Fruit fly (Drosophila melanogaster) whole organism, prepupa: ENCODE measurements around the gene Arl2.

Experiments
- CG3032 ChIP-seq: fragments of 200-800 bp; optimal IDR thresholded peaks from 2 replicates; lab custom pipeline; 2019; ENCODE audit warnings: missing biosample characterization, mild to moderate bottlenecking, missing genetic modification characterization, moderate library complexity
- CG3919 ChIP-seq: fragments of 200-800 bp; sonication (Bioruptor generic); optimal IDR thresholded peaks from 3 replicates; lab custom pipeline; 2016; ENCODE audit warnings: missing biosample characterization, missing genetic modification characterization
- CG4318 ChIP-seq: fragments of 200-800 bp; sonication (Bioruptor generic); optimal IDR thresholded peaks from 3 replicates; lab custom pipeline; 2017; ENCODE audit warnings: missing biosample characterization, mild to moderate bottlenecking, missing genetic modification characterization
- Eip75B ChIP-seq: fragments of 200-800 bp; sonication (Bioruptor generic); optimal IDR thresholded peaks from 3 replicates; lab custom pipeline; 2016; ENCODE audit warnings: missing biosample characterization, missing genetic modification characterization
- Eip78C ChIP-seq: fragments of 200-800 bp; sonication (Bioruptor generic); peaks from one replicate; lab custom pipeline; 2016; ENCODE audit warnings: missing biosample characterization, missing genetic modification characterization
- Gug ChIP-seq: fragments of 200-800 bp; sonication (Bioruptor generic); IDR thresholded peaks from 2 replicates; pipeline ENCODE4 v1.3.6; 2022; ENCODE audit warnings: missing biosample characterization, missing genetic modification characterization
- Lpt ChIP-seq: fragments of 200-800 bp; sonication (Bioruptor generic); optimal IDR thresholded peaks from 3 replicates; lab custom pipeline; 2016; ENCODE audit warnings: missing biosample characterization, missing genetic modification characterization
- Met ChIP-seq: fragments of 200-800 bp; sonication (Bioruptor generic); optimal IDR thresholded peaks from 3 replicates; lab custom pipeline; 2016; ENCODE audit warnings: missing biosample characterization, missing genetic modification characterization
- achi ChIP-seq: fragments of 200-800 bp; sonication (Bioruptor generic); optimal IDR thresholded peaks from 3 replicates; lab custom pipeline; 2016; ENCODE audit warnings: missing biosample characterization, missing genetic modification characterization
- esn ChIP-seq: fragments of 200-800 bp; sonication (Bioruptor generic); optimal IDR thresholded peaks from 2 replicates; lab custom pipeline; 2016; ENCODE audit warnings: missing biosample characterization, mild to moderate bottlenecking, missing genetic modification characterization, moderate library complexity

dm6 chr3R:8312037-8312436, 28.9 kb upstream of the Arl2 start, which contains the start of the genes CG11694 and CG11698:
- TF ChIP-seq esn (GFP tag; lab: Kevin White, UChicago) = no peak
- no peak for TF ChIP-seq Eip78C (GFP tag; lab: Kevin White, UChicago)
- TF ChIP-seq CG4318 = no peak
- TF ChIP-seq Met (GFP tag; lab: Kevin White, UChicago) = no peak
- no peak for TF ChIP-seq CG3032
- TF ChIP-seq achi (GFP tag; lab: Kevin White, UChicago) = no peak
- TF ChIP-seq CG3919 (GFP tag; lab: Kevin White, UChicago) = no peak
- TF ChIP-seq Eip75B = no peak
- no peak for TF ChIP-seq Gug (GFP tag; lab: Robert Waterston, UW)
- no peak for TF ChIP-seq Lpt
